Worm (Caenorhabditis elegans) whole organism, young adult: Measurements from ENCODE around the gene sgcb-1.

Experiments
- F33H1.4 ChIP-seq: fragments of 200-800 bp; sonication (Bioruptor generic); IDR thresholded peaks from 2 replicates; pipeline ENCODE4 v1.3.6; 2022; ENCODE audit warnings: missing genetic modification reagents, missing genetic modification characterization, missing compliant biosample characterization
- attf-6 ChIP-seq: fragments of 200-800 bp; sonication (Bioruptor generic); IDR thresholded peaks from 2 replicates; pipeline ENCODE4 v1.3.6; 2022; ENCODE audit warnings: missing genetic modification reagents, missing genetic modification characterization, missing compliant biosample characterization
- cebp-1 ChIP-seq, 2 experiments: fragments of 200-800 bp in 1 of 2; sonication (Bioruptor generic) in 1 of 2; sonication (generic microtip) in 1 of 2; IDR thresholded peaks in 1 of 2; optimal IDR thresholded peaks in 1 of 2; 2 replicates each; pipeline versions ENCODE4 v1.3.6 to Lab custom; 2017 to 2022; ENCODE audit warnings: missing compliant biosample characterization in 2 of 2, missing genetic modification characterization in 2 of 2, mild to moderate bottlenecking in 1 of 2, missing genetic modification reagents in 1 of 2, moderate library complexity in 1 of 2
- ceh-79 ChIP-seq: sonication (generic microtip); optimal IDR thresholded peaks from 2 replicates; lab custom pipeline; 2017; ENCODE audit warnings: mild to moderate bottlenecking, missing genetic modification characterization, missing compliant biosample characterization
- let-526 ChIP-seq: fragments of 200-800 bp; sonication (Bioruptor generic); IDR thresholded peaks from 2 replicates; pipeline ENCODE4 v1.3.6; 2022; ENCODE audit warnings: missing genetic modification reagents, missing genetic modification characterization, missing compliant biosample characterization
- lir-1 ChIP-seq: fragments of 200-800 bp; sonication (Bioruptor generic); conservative IDR thresholded peaks from 2 replicates; pipeline ENCODE4 v1.3.6; 2022; ENCODE audit warnings: missing genetic modification reagents, missing genetic modification characterization, missing compliant biosample characterization
- pha-4 ChIP-seq: fragments of 150-350 bp; sonication (generic microtip); optimal IDR thresholded peaks from 2 replicates; lab custom pipeline; 2014; ENCODE audit warnings: missing biosample characterization, missing genetic modification reagents, missing genetic modification characterization
- rpc-1 ChIP-seq, 2 experiments: fragments of 150-350 bp in 1 of 2; sonication (generic microtip) in 1 of 2; optimal IDR thresholded peaks; 2 replicates each; lab custom pipeline; 2014 to 2018; ENCODE audit warnings: missing biosample characterization in 1 of 2, missing genetic modification characterization in 1 of 2, missing genetic modification reagents in 1 of 2, missing genotype in 1 of 2
- tlf-1 ChIP-seq: fragments of 200-800 bp; sonication (Bioruptor generic); optimal IDR thresholded peaks from 2 replicates; lab custom pipeline; 2018; ENCODE audit warnings: mild to moderate bottlenecking, missing genetic modification characterization, missing compliant biosample characterization

- TF ChIP-seq lir-1 (no peak), pha-4 (tag; lab: Kevin White, UChicago) (no peak), tlf-1 (GFP tag; lab: Kevin White, UChicago) (no peak), ceh-79 (tag; lab: Kevin White, UChicago) (no peak), F33H1.4 (no peak), cebp-1 (GFP tag; IDR thresholded peaks at IDR 0.05; lab: Robert Waterston, UW) (no peak), cebp-1 (tag; optimal IDR thresholded peaks at IDR 0.05; lab: Kevin White, UChicago) (no peak), rpc-1 (optimal IDR thresholded peaks at IDR 0.05; lab: Kevin White, UChicago) (no peak), rpc-1 (tag; optimal IDR thresholded peaks at IDR 0.05; lab: Kevin White, UChicago) (no peak), attf-6 (GFP tag; lab: Robert Waterston, UW) (no peak), let-526 (GFP tag; lab: Robert Waterston, UW) (no peak)
Measured at ce11 chrII:313540-313939, 12.6 kb upstream of the sgcb-1 start.
